Worm (Caenorhabditis elegans) whole organism, L3 larva: ENCODE results near the gene npp-23.
A peak's percentile ranks its signal among the peaks of the same experiment; 100 is the strongest.

Experiments
- R02D3.7 ChIP-seq: fragments of 150-350 bp; optimal IDR thresholded peaks from 2 replicates; lab custom pipeline; 2014; ENCODE audit warnings: missing biosample characterization, missing genetic modification characterization
- ZK546.5 ChIP-seq: sonication (generic microtip); optimal IDR thresholded peaks from 2 replicates; lab custom pipeline; 2017; ENCODE audit warnings: missing biosample characterization, missing genetic modification characterization
- aly-2 ChIP-seq: fragments of 150-350 bp; optimal IDR thresholded peaks from 2 replicates; lab custom pipeline; 2014; ENCODE audit warnings: missing biosample characterization, missing genetic modification characterization
- ama-1 ChIP-seq: fragments of 150-350 bp; optimal IDR thresholded peaks from 2 replicates; lab custom pipeline; 2018
- ceh-16 ChIP-seq: sonication (generic microtip); optimal IDR thresholded peaks from 2 replicates; lab custom pipeline; 2017; ENCODE audit warnings: missing biosample characterization, missing genetic modification characterization
- ceh-28 ChIP-seq: fragments of 150-350 bp; optimal IDR thresholded peaks from 2 replicates; lab custom pipeline; 2014; ENCODE audit warnings: missing biosample characterization, missing genetic modification reagents, missing genetic modification characterization
- ceh-82 ChIP-seq: fragments of 150-350 bp; optimal IDR thresholded peaks from 2 replicates; lab custom pipeline; 2014; ENCODE audit warnings: missing biosample characterization, missing genetic modification characterization
- ceh-9 ChIP-seq: sonication (generic microtip); optimal IDR thresholded peaks from 2 replicates; lab custom pipeline; 2018; ENCODE audit warnings: missing biosample characterization, missing genetic modification characterization
- daf-12 ChIP-seq: fragments of 150-350 bp; optimal IDR thresholded peaks from 2 replicates; lab custom pipeline; 2014; ENCODE audit warnings: missing biosample characterization, missing genetic modification reagents, missing genetic modification characterization
- egl-27 ChIP-seq: sonication (generic microtip); optimal IDR thresholded peaks from 4 replicates; lab custom pipeline; 2017; ENCODE audit warnings: missing biosample characterization, missing genetic modification reagents, missing genetic modification characterization
- egl-5 ChIP-seq: fragments of 150-350 bp; optimal IDR thresholded peaks from 2 replicates; lab custom pipeline; 2017; ENCODE audit warnings: missing biosample characterization, missing genetic modification reagents, missing genetic modification characterization, inconsistent platforms
- elt-1 ChIP-seq: fragments of 150-350 bp; optimal IDR thresholded peaks from 2 replicates; lab custom pipeline; 2014; ENCODE audit warnings: missing biosample characterization, missing genetic modification characterization
- elt-2 ChIP-seq: sonication (generic microtip); optimal IDR thresholded peaks from 2 replicates; lab custom pipeline; 2016; ENCODE audit warnings: missing genetic modification reagents, mild to moderate bottlenecking, missing genetic modification characterization, missing compliant biosample characterization
- elt-3 ChIP-seq, 3 experiments: fragments of 150-350 bp in 1 of 3; sonication (generic microtip) in 2 of 3; optimal IDR thresholded peaks; 2 replicates in 2 of 3; 4 replicates in 1 of 3; lab custom pipeline; 2014 to 2017; ENCODE audit warnings: missing biosample characterization in 3 of 3, missing genetic modification characterization in 3 of 3
- eor-1 ChIP-seq, 2 experiments: fragments of 150-350 bp; optimal IDR thresholded peaks; 2 replicates each; lab custom pipeline; 2014 to 2018; ENCODE audit warnings: missing biosample characterization in 2 of 2, missing genetic modification characterization in 2 of 2
- fkh-10 ChIP-seq: sonication (generic microtip); optimal IDR thresholded peaks from 2 replicates; lab custom pipeline; 2017; ENCODE audit warnings: missing biosample characterization, missing genetic modification reagents, missing genetic modification characterization
- fkh-2 ChIP-seq: fragments of 150-350 bp; optimal IDR thresholded peaks from 2 replicates; lab custom pipeline; 2014; ENCODE audit warnings: missing biosample characterization, missing genetic modification reagents, missing genetic modification characterization
- fos-1 ChIP-seq: fragments of 150-350 bp; optimal IDR thresholded peaks from 2 replicates; lab custom pipeline; 2014; ENCODE audit warnings: missing biosample characterization, missing genetic modification characterization
- hmg-11 ChIP-seq: sonication (generic microtip); optimal IDR thresholded peaks from 2 replicates; lab custom pipeline; 2016; ENCODE audit warnings: missing genetic modification characterization, missing compliant biosample characterization
- jun-1 ChIP-seq: fragments of 150-350 bp; optimal IDR thresholded peaks from 2 replicates; lab custom pipeline; 2014; ENCODE audit warnings: missing biosample characterization, missing genetic modification reagents, missing genetic modification characterization
- lin-15B ChIP-seq: fragments of 150-350 bp; optimal IDR thresholded peaks from 2 replicates; lab custom pipeline; 2014; ENCODE audit warnings: missing biosample characterization, missing genetic modification characterization
- lin-39 ChIP-seq: fragments of 150-350 bp; optimal IDR thresholded peaks from 2 replicates; lab custom pipeline; 2018; ENCODE audit warnings: missing biosample characterization, missing genetic modification reagents, missing genetic modification characterization
- lsy-12 ChIP-seq: sonication (generic microtip); optimal IDR thresholded peaks from 2 replicates; lab custom pipeline; 2016; ENCODE audit warnings: mild to moderate bottlenecking, missing genetic modification characterization, missing compliant biosample characterization
- mdl-1 ChIP-seq: fragments of 150-350 bp; optimal IDR thresholded peaks from 2 replicates; lab custom pipeline; 2014; ENCODE audit warnings: missing biosample characterization, missing genetic modification characterization
- mml-1 ChIP-seq: fragments of 150-350 bp; sonication (generic microtip); optimal IDR thresholded peaks from 3 replicates; lab custom pipeline; 2014; ENCODE audit warnings: missing biosample characterization, missing genetic modification characterization
- nfya-1 ChIP-seq: sonication (generic microtip); optimal IDR thresholded peaks from 2 replicates; lab custom pipeline; 2017; ENCODE audit warnings: missing genetic modification characterization, mild to moderate bottlenecking, missing compliant biosample characterization, antibody characterized with exemption, moderate library complexity; ENCODE audit not compliant: insufficient read depth
- nhr-11 ChIP-seq: fragments of 150-350 bp; optimal IDR thresholded peaks from 2 replicates; lab custom pipeline; 2014; ENCODE audit warnings: missing biosample characterization, missing genetic modification characterization
- nhr-12 ChIP-seq: fragments of 150-350 bp; optimal IDR thresholded peaks from 2 replicates; lab custom pipeline; 2014; ENCODE audit warnings: missing biosample characterization, missing genetic modification characterization
- nhr-23 ChIP-seq: fragments of 150-350 bp; optimal IDR thresholded peaks from 2 replicates; lab custom pipeline; 2014; ENCODE audit warnings: missing biosample characterization, missing genetic modification reagents, missing genetic modification characterization
- nhr-237 ChIP-seq: fragments of 150-350 bp; optimal IDR thresholded peaks from 2 replicates; lab custom pipeline; 2014; ENCODE audit warnings: missing biosample characterization, missing genetic modification characterization
- nhr-25 ChIP-seq: sonication (generic microtip); optimal IDR thresholded peaks from 2 replicates; lab custom pipeline; 2017; ENCODE audit warnings: missing biosample characterization, missing genetic modification characterization
- nhr-28 ChIP-seq: fragments of 150-350 bp; optimal IDR thresholded peaks from 2 replicates; lab custom pipeline; 2014; ENCODE audit warnings: missing biosample characterization, missing genetic modification characterization
- nhr-43 ChIP-seq: sonication (generic microtip); optimal IDR thresholded peaks from 2 replicates; lab custom pipeline; 2016; ENCODE audit warnings: mild to moderate bottlenecking, missing genetic modification characterization, missing compliant biosample characterization; ENCODE audit not compliant: poor library complexity, severe bottlenecking
- nhr-67 ChIP-seq: fragments of 150-350 bp; optimal IDR thresholded peaks from 2 replicates; lab custom pipeline; 2014; ENCODE audit warnings: missing biosample characterization, missing genetic modification characterization
- nhr-76 ChIP-seq: fragments of 150-350 bp; sonication (generic microtip); optimal IDR thresholded peaks from 5 replicates; lab custom pipeline; 2014; ENCODE audit warnings: missing biosample characterization, missing genetic modification characterization
- nhr-77 ChIP-seq: fragments of 150-350 bp; optimal IDR thresholded peaks from 2 replicates; lab custom pipeline; 2014; ENCODE audit warnings: missing biosample characterization, missing genetic modification characterization
- pha-4 ChIP-seq: fragments of 150-350 bp; optimal IDR thresholded peaks from 2 replicates; lab custom pipeline; 2014; ENCODE audit warnings: missing biosample characterization, missing genetic modification reagents, missing genetic modification characterization
- pqm-1 ChIP-seq: fragments of 150-350 bp; optimal IDR thresholded peaks from 2 replicates; lab custom pipeline; 2017; ENCODE audit warnings: missing biosample characterization, missing genetic modification characterization, inconsistent platforms
- sea-2 ChIP-seq: fragments of 150-350 bp; sonication (generic microtip); optimal IDR thresholded peaks from 4 replicates; lab custom pipeline; 2014; ENCODE audit warnings: missing biosample characterization, missing genetic modification reagents, missing genetic modification characterization
- skn-1 ChIP-seq: fragments of 150-350 bp; optimal IDR thresholded peaks from 2 replicates; lab custom pipeline; 2014; ENCODE audit warnings: missing biosample characterization, missing genetic modification characterization
- snpc-4 ChIP-seq: fragments of 150-350 bp; optimal IDR thresholded peaks from 2 replicates; lab custom pipeline; 2014; ENCODE audit warnings: missing biosample characterization, missing genetic modification characterization
- tbx-2 ChIP-seq: sonication (generic microtip); optimal IDR thresholded peaks from 2 replicates; lab custom pipeline; 2016; ENCODE audit warnings: mild to moderate bottlenecking, missing genetic modification characterization, missing compliant biosample characterization
- unc-39 ChIP-seq: sonication (generic microtip); optimal IDR thresholded peaks from 4 replicates; lab custom pipeline; 2017; ENCODE audit warnings: missing biosample characterization, missing genetic modification characterization
- unc-62 ChIP-seq: fragments of 150-350 bp; sonication (generic microtip); optimal IDR thresholded peaks from 4 replicates; lab custom pipeline; 2014; ENCODE audit warnings: missing biosample characterization, missing genetic modification reagents, missing genetic modification characterization
- zag-1 ChIP-seq: fragments of 150-350 bp; optimal IDR thresholded peaks from 2 replicates; lab custom pipeline; 2014; ENCODE audit warnings: missing biosample characterization, missing genetic modification characterization
- ztf-11 ChIP-seq: fragments of 150-350 bp; optimal IDR thresholded peaks from 2 replicates; lab custom pipeline; 2014; ENCODE audit warnings: missing biosample characterization, missing genetic modification characterization
- ztf-4 ChIP-seq: fragments of 150-350 bp; optimal IDR thresholded peaks from 2 replicates; lab custom pipeline; 2014; ENCODE audit warnings: missing biosample characterization, missing genetic modification characterization

The npp-23 gene

DNA sequence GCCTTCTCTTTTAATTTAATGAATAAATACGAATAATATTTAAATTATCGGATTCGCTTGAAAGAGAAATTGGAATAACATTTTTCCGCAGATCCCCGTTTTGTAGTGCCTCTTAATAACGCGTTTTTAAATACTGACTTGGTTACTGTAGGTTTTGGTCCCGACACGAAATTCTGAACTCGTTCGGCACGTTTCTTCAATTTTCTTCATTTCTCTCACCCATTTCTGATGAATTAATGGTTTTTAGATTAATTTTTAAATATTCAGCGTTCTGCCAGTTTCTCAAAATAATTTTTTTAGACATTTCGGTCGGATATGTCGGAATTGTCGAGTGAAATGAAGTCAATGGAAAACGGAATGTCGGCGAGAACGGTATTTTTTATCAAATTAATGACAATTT, 31.9 kb upstream of the npp-23 start, which contains the start of gene C27B7.5:
Gene C27B7.5, plus strand, starts transcription at position 301 of the 400 bp plus-strand sequence.
- TF ChIP-seq elt-2 (tag; lab: Kevin White, UChicago) (peak; percentile 12), nhr-25 (tag; lab: Kevin White, UChicago) (no peak)

DNA sequence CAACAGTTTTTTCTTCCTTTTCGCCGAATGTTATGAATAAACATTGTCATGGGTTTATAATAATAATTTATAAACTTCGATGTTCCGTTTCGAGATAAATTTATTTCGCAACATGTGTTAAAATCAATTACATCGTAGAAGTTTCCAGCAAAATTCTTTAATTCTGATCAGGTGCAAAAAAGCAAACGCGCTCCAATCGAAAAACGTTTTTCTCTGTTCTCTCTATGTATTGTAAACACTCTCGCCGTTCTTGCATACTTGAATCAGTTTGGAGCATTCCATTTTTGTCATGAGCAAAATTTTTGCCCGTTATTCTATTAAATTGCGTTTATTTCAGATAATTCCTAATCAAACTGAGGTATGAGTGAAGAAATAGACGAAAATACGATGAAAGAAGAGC, 24.3 kb upstream of the npp-23 start, which contains the start of gene rad-54.L2:
Gene rad-54.L2, plus strand, starts transcription at position 332 of the 400 bp plus-strand sequence.
- peak; percentile 99 for TF ChIP-seq pha-4
- no peak for TF ChIP-seq ceh-16 (tag; lab: Kevin White, UChicago)
- no peak for TF ChIP-seq ceh-9 (tag; lab: Kevin White, UChicago)
- TF ChIP-seq mdl-1: no peak
- TF ChIP-seq ZK546.5: no peak
- peak; percentile 26 for TF ChIP-seq jun-1 (tag; lab: Kevin White, UChicago)
- no peak for TF ChIP-seq tbx-2 (tag; lab: Kevin White, UChicago)
- peak; percentile 18 for TF ChIP-seq nhr-23
- no peak for TF ChIP-seq fkh-2
- TF ChIP-seq nhr-67 (tag; lab: Kevin White, UChicago): no peak
- TF ChIP-seq nhr-28: no peak
- TF ChIP-seq unc-62 (GFP tag; lab: Kevin White, UChicago): no peak
- TF ChIP-seq elt-1 (tag; lab: Kevin White, UChicago): no peak
- TF ChIP-seq nfya-1 (tag; lab: Kevin White, UChicago): peak; percentile 74
- TF ChIP-seq nhr-25 (tag; lab: Kevin White, UChicago): peak; percentile 71
- TF ChIP-seq nhr-76: no peak
- peak; percentile 46 for TF ChIP-seq pqm-1 (tag; lab: Kevin White, UChicago)
- no peak for TF ChIP-seq lsy-12 (tag; lab: Kevin White, UChicago)
- TF ChIP-seq sea-2 (GFP tag; lab: Kevin White, UChicago): no peak
- TF ChIP-seq skn-1: no peak
- TF ChIP-seq eor-1 (tag; optimal IDR thresholded peaks at IDR 0.05; lab: Kevin White, UChicago): no peak
- no peak for TF ChIP-seq unc-39 (tag; lab: Kevin White, UChicago)
- peak; percentile 22 for TF ChIP-seq hmg-11 (tag; lab: Kevin White, UChicago)
- peak; percentile 20 for TF ChIP-seq ama-1 (lab: Kevin White, UChicago)
- peak; percentile 6 for TF ChIP-seq nhr-11 (tag; lab: Kevin White, UChicago)
- no peak for TF ChIP-seq daf-12 (tag; lab: Kevin White, UChicago)
- TF ChIP-seq fkh-10 (GFP tag; lab: Kevin White, UChicago): no peak
- TF ChIP-seq egl-5: peak; percentile 69
- no peak for TF ChIP-seq fos-1 (tag; lab: Kevin White, UChicago)
- no peak for TF ChIP-seq zag-1 (tag; lab: Kevin White, UChicago)
- TF ChIP-seq elt-3 (tag; optimal IDR thresholded peaks at IDR 0.05; lab: Kevin White, UChicago): no peak
- peak; percentile 60 for TF ChIP-seq elt-2 (tag; lab: Kevin White, UChicago)
- peak; percentile 54 for TF ChIP-seq ceh-28 (tag; lab: Kevin White, UChicago)
- TF ChIP-seq nhr-77: no peak
- peak; percentile 28 for TF ChIP-seq lin-39 (tag; lab: Kevin White, UChicago)
- TF ChIP-seq lin-15B (tag; lab: Kevin White, UChicago): peak; percentile 72
- TF ChIP-seq ztf-4 (tag; lab: Kevin White, UChicago): peak; percentile 57
- TF ChIP-seq snpc-4: no peak
- no peak for TF ChIP-seq nhr-12
- no peak for TF ChIP-seq ztf-11 (tag; lab: Kevin White, UChicago)
- no peak for TF ChIP-seq R02D3.7 (tag; lab: Kevin White, UChicago)
- TF ChIP-seq nhr-43 (tag; lab: Kevin White, UChicago): no peak
- no peak for TF ChIP-seq ceh-82 (tag; lab: Kevin White, UChicago)
- TF ChIP-seq mml-1 (tag; lab: Kevin White, UChicago): no peak
- TF ChIP-seq aly-2 (tag; lab: Kevin White, UChicago): no peak
- TF ChIP-seq egl-27: no peak
- TF ChIP-seq nhr-237: no peak
- TF ChIP-seq, all 47 proteins: peak for 15
